Worm (Caenorhabditis elegans): ENCODE results near the gene mlt-3.

mlt-3 gene

ce11 chrIV:12227012-12227411 lies at the start of gene mlt-3:
Gene mlt-3, minus strand, starts transcription at chrIV:12227112.
- TF ChIP-seq T23F11.4 (GFP tag; optimal IDR thresholded peaks at IDR 0.05) (no peak), ama-1 (optimal IDR thresholded peaks at IDR 0.05) (no peak), ahr-1 (tag; optimal IDR thresholded peaks at IDR 0.05) (no peak), ceh-6 (GFP tag; optimal IDR thresholded peaks at IDR 0.05) (no peak), mec-3 (tag; optimal IDR thresholded peaks at IDR 0.05; ENCODE audit: borderline replicate concordance) (no peak), ceh-14 (tag; optimal IDR thresholded peaks at IDR 0.05) (no peak), syd-9 (tag; optimal IDR thresholded peaks at IDR 0.05) (no peak), tbx-7 (tag; optimal IDR thresholded peaks at IDR 0.05) (no peak), nfya-1 (tag; optimal IDR thresholded peaks at IDR 0.05) (no peak), ceh-34 (tag; optimal IDR thresholded peaks at IDR 0.05) (no peak), fax-1 (tag; optimal IDR thresholded peaks at IDR 0.05) (no peak), K02D7.2 (tag; optimal IDR thresholded peaks at IDR 0.05) (no peak), tbx-2 (tag; optimal IDR thresholded peaks at IDR 0.05) (no peak), ceh-31 (tag; optimal IDR thresholded peaks at IDR 0.05) (no peak), ttx-3 (tag; optimal IDR thresholded peaks at IDR 0.05) (no peak), pat-9 (tag; optimal IDR thresholded peaks at IDR 0.05) (no peak), unc-86 (tag; optimal IDR thresholded peaks at IDR 0.05) (no peak), dmd-4 (tag; optimal IDR thresholded peaks at IDR 0.05; ENCODE audit: borderline replicate concordance) (no peak), pros-1 (tag; optimal IDR thresholded peaks at IDR 0.05) (no peak)

ce11 chrIV:12275892-12276291 lies 49.0 kb upstream of the mlt-3 start, which contains the start of gene vps-8:
Gene vps-8, minus strand, starts transcription at chrIV:12275992.
- no peak for TF ChIP-seq pax-1 (tag; optimal IDR thresholded peaks at IDR 0.05)
- no peak for TF ChIP-seq hlh-13 (GFP tag; optimal IDR thresholded peaks at IDR 0.05)
- no peak for TF ChIP-seq K09A11.1 (tag; optimal IDR thresholded peaks at IDR 0.05; ENCODE audit: insufficient read depth)
- TF ChIP-seq ceh-34 (tag; optimal IDR thresholded peaks at IDR 0.05): no peak
- no peak for TF ChIP-seq odd-2 (tag; optimal IDR thresholded peaks at IDR 0.05)
- no peak for TF ChIP-seq ceh-14 (tag; optimal IDR thresholded peaks at IDR 0.05)

- no peak for TF ChIP-seq ceh-24 (tag; optimal IDR thresholded peaks at IDR 0.05)
- no peak for TF ChIP-seq ttx-3 (tag; optimal IDR thresholded peaks at IDR 0.05)
- TF ChIP-seq ceh-48 (tag; optimal IDR thresholded peaks at IDR 0.05): no peak
- TF ChIP-seq F13H6.1 (tag; optimal IDR thresholded peaks at IDR 0.05): no peak
- TF ChIP-seq ceh-45 (GFP tag; IDR thresholded peaks at IDR 0.05): no peak
- no peak for TF ChIP-seq che-1 (tag; optimal IDR thresholded peaks at IDR 0.05)
- no peak for TF ChIP-seq pha-2 (tag; optimal IDR thresholded peaks at IDR 0.05)
- no peak for TF ChIP-seq sdc-2 (tag; optimal IDR thresholded peaks at IDR 0.05)
- no peak for TF ChIP-seq Y22D7AL.16 (tag; optimal IDR thresholded peaks at IDR 0.05)
- no peak for TF ChIP-seq unc-3 (GFP tag; conservative IDR thresholded peaks at IDR 0.05)
- no peak for TF ChIP-seq unc-3 (tag; optimal IDR thresholded peaks at IDR 0.05)
- TF ChIP-seq dve-1 (tag; optimal IDR thresholded peaks at IDR 0.05): no peak
- no peak for TF ChIP-seq ahr-1 (tag; optimal IDR thresholded peaks at IDR 0.05)
- no peak for TF ChIP-seq hlh-6 (tag; optimal IDR thresholded peaks at IDR 0.05)
- TF ChIP-seq eyg-1 (tag; optimal IDR thresholded peaks at IDR 0.05): no peak
These were observed 47.5 kb upstream of the mlt-3 start for ce11 chrIV:12274365-12274764.

DNA sequence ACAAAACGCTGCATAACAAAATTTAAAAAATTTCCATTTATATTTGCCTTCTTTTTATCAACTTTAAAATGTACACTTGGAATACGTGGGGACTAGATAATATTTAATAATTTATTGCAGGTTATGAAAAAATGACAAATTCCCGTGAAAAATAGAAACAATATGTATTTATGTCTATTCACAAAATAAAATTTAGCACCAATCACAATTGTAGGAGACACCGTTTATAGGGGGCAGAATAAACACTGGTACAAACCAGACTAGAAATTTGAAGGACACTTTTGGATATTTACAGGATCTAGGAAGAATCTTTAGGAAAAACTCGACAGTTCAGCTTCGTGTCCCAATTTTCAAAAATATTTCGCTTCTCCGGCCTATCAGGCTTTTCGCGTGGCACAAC lies 43.5 kb upstream of the mlt-3 start, which contains the start of gene C42C1.3:
Gene C42C1.3 (minus strand): TSS at position 101 of the 400 bp plus-strand sequence.
- no peak for TF ChIP-seq hlh-8 (tag; optimal IDR thresholded peaks at IDR 0.05)
- no peak for TF ChIP-seq sdc-2 (tag; optimal IDR thresholded peaks at IDR 0.05)
- no peak for TF ChIP-seq unc-55 (GFP tag; optimal IDR thresholded peaks at IDR 0.05)
- TF ChIP-seq unc-42 (tag; optimal IDR thresholded peaks at IDR 0.05): no peak
- no peak for TF ChIP-seq ceh-19 (GFP tag; optimal IDR thresholded peaks at IDR 0.05)
- no peak for TF ChIP-seq pag-3 (tag; optimal IDR thresholded peaks at IDR 0.05; ENCODE audit: borderline replicate concordance)
- TF ChIP-seq unc-3 (GFP tag; conservative IDR thresholded peaks at IDR 0.05): no peak
- TF ChIP-seq unc-3 (tag; optimal IDR thresholded peaks at IDR 0.05): no peak
- TF ChIP-seq ztf-16 (tag; optimal IDR thresholded peaks at IDR 0.05): no peak
- no peak for TF ChIP-seq ceh-24 (tag; optimal IDR thresholded peaks at IDR 0.05)
- TF ChIP-seq madf-2 (tag; optimal IDR thresholded peaks at IDR 0.05): no peak
- TF ChIP-seq hlh-6 (tag; optimal IDR thresholded peaks at IDR 0.05): no peak
- no peak for TF ChIP-seq pax-1 (tag; optimal IDR thresholded peaks at IDR 0.05)
- no peak for TF ChIP-seq ceh-30 (tag; optimal IDR thresholded peaks at IDR 0.05)
- no peak for TF ChIP-seq hlh-30 (tag; optimal IDR thresholded peaks at IDR 0.05; ENCODE audit: insufficient read depth)
- TF ChIP-seq gmeb-2 (tag; optimal IDR thresholded peaks at IDR 0.05): no peak
- no peak for TF ChIP-seq ceh-31 (tag; optimal IDR thresholded peaks at IDR 0.05)
- no peak for TF ChIP-seq tbx-2 (tag; optimal IDR thresholded peaks at IDR 0.05)
- no peak for TF ChIP-seq che-1 (tag; optimal IDR thresholded peaks at IDR 0.05)
